Fruit fly (Drosophila melanogaster): ENCODE results near the gene Met.

Gene Met

dm6 chrX:11621315-11621865 is 5.5 kb downstream of the Met start:
- TF ChIP-seq bbx (GFP tag; IDR thresholded peaks at IDR 0.05; ENCODE audit: partially characterized antibody) (peak; percentile 27), E2f2 (GFP tag; IDR thresholded peaks at IDR 0.05) (peak; percentile 85), Fer1 (GFP tag; optimal IDR thresholded peaks at IDR 0.05) (no peak), CG17186 (GFP tag; optimal IDR thresholded peaks at IDR 0.05) (peak; percentile 10), CG2129 (GFP tag; IDR thresholded peaks at IDR 0.05; ENCODE audit: partially characterized antibody) (peak; percentile 36), CG2116 (GFP tag; optimal IDR thresholded peaks at IDR 0.05) (peak; percentile 90), nmo (GFP tag; optimal IDR thresholded peaks at IDR 0.05) (peak; percentile 3), zen2 (GFP tag; IDR thresholded peaks at IDR 0.05; ENCODE audit: partially characterized antibody) (peak; percentile 4), hbn (GFP tag; IDR thresholded peaks at IDR 0.05; ENCODE audit: partially characterized antibody) (peak; percentile 39; the same call in 1 of the 2 replicates), pita (GFP tag; optimal IDR thresholded peaks at IDR 0.05) (no peak), CG7963 (GFP tag; IDR thresholded peaks at IDR 0.05; ENCODE audit: partially characterized antibody) (0 out of 3 replicates have a peak, but pooled peaks have one; percentile 9), sug (tag; optimal IDR thresholded peaks at IDR 0.05) (no peak), amos (GFP tag; IDR thresholded peaks at IDR 0.05; ENCODE audit: partially characterized antibody) (peak; percentile 38; the same call in 1 of the 2 replicates), CG6791 (GFP tag; IDR thresholded peaks at IDR 0.05; ENCODE audit: partially characterized antibody) (peak; percentile 5; the same call in 2 of the 3 replicates), Bgb (GFP tag; IDR thresholded peaks at IDR 0.05; ENCODE audit: partially characterized antibody) (peak; percentile 4), CG1603 (tag; optimal IDR thresholded peaks at IDR 0.05) (no peak), CG17568 (GFP tag; optimal IDR thresholded peaks at IDR 0.05) (no peak), Dll (GFP tag; IDR thresholded peaks at IDR 0.05; ENCODE audit: partially characterized antibody) (peak; percentile 73; the same call in 3 of the 4 replicates), Opbp (GFP tag; IDR thresholded peaks at IDR 0.05; ENCODE audit: partially characterized antibody) (peak; percentile 26; the same call in 2 of the 3 replicates), CG9817 (tag; optimal IDR thresholded peaks at IDR 0.05) (no peak), CG5245 (GFP tag; optimal IDR thresholded peaks at IDR 0.05) (no peak), ewg (GFP tag; optimal IDR thresholded peaks at IDR 0.05) (peak; percentile 64), Sin3A (optimal IDR thresholded peaks at IDR 0.05) (peak; percentile 80), aop (GFP tag; IDR thresholded peaks at IDR 0.05) (no peak), Dp (GFP tag; optimal IDR thresholded peaks at IDR 0.05) (peak; percentile 82), Dref (GFP tag; IDR thresholded peaks at IDR 0.05) (peak; percentile 66), Lpt (GFP tag; optimal IDR thresholded peaks at IDR 0.05) (no peak)

dm6 chrX:11621866-11622648 is 6.1 kb downstream of the Met start, which contains the start of gene Ptp10D:
Gene Ptp10D, plus strand, starts transcription at chrX:11622015.
- TF ChIP-seq Sin3A (optimal IDR thresholded peaks at IDR 0.05) = peak; percentile 55
- peak; percentile 86 for TF ChIP-seq cg (GFP tag; optimal IDR thresholded peaks at IDR 0.05)
- peak; percentile 74 for TF ChIP-seq Dp (GFP tag; optimal IDR thresholded peaks at IDR 0.05)
- TF ChIP-seq Dek (tag; optimal IDR thresholded peaks at IDR 0.05) = peak; percentile 19
- peak; percentile 18 for TF ChIP-seq CG12769 (tag; optimal IDR thresholded peaks at IDR 0.05)
- peak; percentile 22 for TF ChIP-seq Deaf1 (tag; optimal IDR thresholded peaks at IDR 0.05)
- no peak for TF ChIP-seq Bteb2 (GFP tag; optimal IDR thresholded peaks at IDR 0.05)
- peak; percentile 5 for TF ChIP-seq CG3163 (GFP tag; optimal IDR thresholded peaks at IDR 0.05)
- peak; percentile 27 for TF ChIP-seq mirr (GFP tag; optimal IDR thresholded peaks at IDR 0.05)
- TF ChIP-seq CG14441 (GFP tag; IDR thresholded peaks at IDR 0.05) = no peak
- TF ChIP-seq crol (GFP tag; IDR thresholded peaks at IDR 0.05) = peak; percentile 13; the same call in 1 of the 2 replicates
- TF ChIP-seq CG15514 (GFP tag; optimal IDR thresholded peaks at IDR 0.05) = peak; percentile 99
- TF ChIP-seq Myb (GFP tag; optimal IDR thresholded peaks at IDR 0.05) = peak; percentile 92
- TF ChIP-seq CG18599 (GFP tag; optimal IDR thresholded peaks at IDR 0.05) = peak; percentile 41
- TF ChIP-seq zen2 (GFP tag; IDR thresholded peaks at IDR 0.05; ENCODE audit: partially characterized antibody) = peak; percentile 82
- peak; percentile 94 for TF ChIP-seq Opbp (GFP tag; IDR thresholded peaks at IDR 0.05; ENCODE audit: partially characterized antibody)
- peak; percentile 33 for TF ChIP-seq Max (GFP tag; optimal IDR thresholded peaks at IDR 0.05)
- peak; percentile 94 for TF ChIP-seq bbx (GFP tag; IDR thresholded peaks at IDR 0.05; ENCODE audit: partially characterized antibody)
- peak; percentile 6 for TF ChIP-seq disco-r (GFP tag; optimal IDR thresholded peaks at IDR 0.05)
- TF ChIP-seq Doc3 (GFP tag; IDR thresholded peaks at IDR 0.05; ENCODE audit: partially characterized antibody) = peak; percentile 72; the same call in 2 of the 3 replicates
- TF ChIP-seq CG17328 (GFP tag; IDR thresholded peaks at IDR 0.05) = no peak
- TF ChIP-seq CG2875 (GFP tag; optimal IDR thresholded peaks at IDR 0.05) = peak; percentile 21
- no peak for TF ChIP-seq ro (GFP tag; IDR thresholded peaks at IDR 0.05)
